Worm (Caenorhabditis elegans): ENCODE measurements around the gene F40G9.19.

DNA sequence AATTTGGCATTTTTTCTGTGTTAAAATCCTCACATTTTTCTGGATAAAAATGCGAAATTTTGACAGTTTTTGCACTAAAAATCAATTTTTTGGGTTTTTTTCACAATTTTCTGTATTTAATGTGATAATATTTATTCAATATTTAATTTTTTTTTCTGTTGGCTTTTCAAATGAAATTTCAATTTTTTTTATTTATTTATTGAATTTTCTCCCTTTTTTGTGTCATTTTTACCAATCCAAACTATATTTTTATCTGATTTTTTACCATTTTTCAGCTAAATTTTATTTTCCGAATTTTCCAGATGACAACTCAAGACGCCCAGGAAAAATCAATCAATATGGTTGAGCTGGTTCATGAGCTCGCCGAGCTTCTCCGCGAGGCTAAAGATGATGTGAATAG, 20.6 kb downstream of the F40G9.19 start, which contains the start of gene F40G9.17:
- no peak for TF ChIP-seq grh-1 (GFP tag; IDR thresholded peaks at IDR 0.05)
- no peak for TF ChIP-seq nhr-12 (tag; optimal IDR thresholded peaks at IDR 0.05)
- TF ChIP-seq zag-1 (tag; optimal IDR thresholded peaks at IDR 0.05) = no peak
- TF ChIP-seq pax-3 (tag; optimal IDR thresholded peaks at IDR 0.05) = no peak
- no peak for TF ChIP-seq tlp-1 (tag; optimal IDR thresholded peaks at IDR 0.05)
